Fruit fly (Drosophila melanogaster): ENCODE results near the gene CG34133.

Gene CG34133

dm6 chr3R:29868676-29869349, 352 bp upstream of the CG34133 start, which contains the start of gene Zip99C (continued):
- no peak for TF ChIP-seq eyg (GFP tag; optimal IDR thresholded peaks at IDR 0.05)
- peak; percentile 55 for TF ChIP-seq gfzf (GFP tag; optimal IDR thresholded peaks at IDR 0.05)
- no peak for TF ChIP-seq CG30431 (GFP tag; optimal IDR thresholded peaks at IDR 0.05)
- peak; percentile 58 for TF ChIP-seq CG2712 (tag; optimal IDR thresholded peaks at IDR 0.05)
- TF ChIP-seq CG9817 (tag; optimal IDR thresholded peaks at IDR 0.05), result peak; percentile 36
- no peak for TF ChIP-seq CG8388 (GFP tag; optimal IDR thresholded peaks at IDR 0.05)
- peak; percentile 17 for TF ChIP-seq slou (GFP tag; optimal IDR thresholded peaks at IDR 0.05)
- TF ChIP-seq dpn (GFP tag; optimal IDR thresholded peaks at IDR 0.05), result peak; percentile 46 to 52
- TF ChIP-seq CG1024 (GFP tag; IDR thresholded peaks at IDR 0.05), result no peak
- no peak for TF ChIP-seq CG3407 (GFP tag; optimal IDR thresholded peaks at IDR 0.05)
- peak; percentile 22; the same call in 1 of the 2 replicates for TF ChIP-seq NFAT (GFP tag; IDR thresholded peaks at IDR 0.05)
- peak; percentile 55 for TF ChIP-seq Max (GFP tag; optimal IDR thresholded peaks at IDR 0.05)
- TF ChIP-seq phol (tag; optimal IDR thresholded peaks at IDR 0.05), result peak; percentile 93
- TF ChIP-seq CG9797 (GFP tag; optimal IDR thresholded peaks at IDR 0.05), result peak; percentile 59
- TF ChIP-seq Ets65A (GFP tag), result peak; percentile 36
- TF ChIP-seq CG10959 (GFP tag; IDR thresholded peaks at IDR 0.05), result no peak
- TF ChIP-seq Doc3 (GFP tag; IDR thresholded peaks at IDR 0.05; ENCODE audit: partially characterized antibody), result peak; percentile 90
- TF ChIP-seq CG17186 (GFP tag; optimal IDR thresholded peaks at IDR 0.05), result peak; percentile 70
- no peak for TF ChIP-seq CG11247 (GFP tag; IDR thresholded peaks at IDR 0.05)
- TF ChIP-seq fd3F (GFP tag; optimal IDR thresholded peaks at IDR 0.05), result no peak
- peak in 1 of 3 experiments; percentile 80 for TF ChIP-seq Stat92E (GFP tag; optimal IDR thresholded peaks at IDR 0.05)
- TF ChIP-seq lmd (GFP tag; IDR thresholded peaks at IDR 0.05), result peak; percentile 41; the same call in 1 of the 2 replicates
- TF ChIP-seq pum (GFP tag; optimal IDR thresholded peaks at IDR 0.05), result no peak
- no peak for TF ChIP-seq Hand (GFP tag; optimal IDR thresholded peaks at IDR 0.05)
- peak; percentile 86 for TF ChIP-seq Med (GFP tag)
- TF ChIP-seq gcm (GFP tag; optimal IDR thresholded peaks at IDR 0.05), result no peak
- no peak for TF ChIP-seq ssp (GFP tag; IDR thresholded peaks at IDR 0.05)
- no peak for TF ChIP-seq CG2202 (tag; optimal IDR thresholded peaks at IDR 0.05)
- TF ChIP-seq fd102C (GFP tag; optimal IDR thresholded peaks at IDR 0.05), result no peak
- peak; percentile 50 for TF ChIP-seq YL-1 (GFP tag; optimal IDR thresholded peaks at IDR 0.05)
- peak; percentile 41; the same call in 1 of the 2 replicates for TF ChIP-seq Ada2b (GFP tag; IDR thresholded peaks at IDR 0.05)
- peak; percentile 23 for TF ChIP-seq CG1602 (GFP tag; optimal IDR thresholded peaks at IDR 0.05)
- TF ChIP-seq prd (optimal IDR thresholded peaks at IDR 0.05), result no peak
- peak; percentile 69 for TF ChIP-seq prd (GFP tag; IDR thresholded peaks at IDR 0.05)
- TF ChIP-seq bbx (GFP tag; IDR thresholded peaks at IDR 0.05; ENCODE audit: partially characterized antibody), result peak; percentile 87
- TF ChIP-seq mam (GFP tag; optimal IDR thresholded peaks at IDR 0.05), result peak; percentile 35
- no peak for TF ChIP-seq grn (GFP tag; optimal IDR thresholded peaks at IDR 0.05)
- TF ChIP-seq CG42726 (GFP tag; IDR thresholded peaks at IDR 0.05; ENCODE audit: partially characterized antibody), result peak; percentile 8
- TF ChIP-seq CG10543 (GFP tag; optimal IDR thresholded peaks at IDR 0.05), result peak; percentile 34
- TF ChIP-seq stwl (tag; optimal IDR thresholded peaks at IDR 0.05), result peak; percentile 61
- no peak for TF ChIP-seq Camta (GFP tag; optimal IDR thresholded peaks at IDR 0.05)
- TF ChIP-seq HmgZ (tag; optimal IDR thresholded peaks at IDR 0.05), result peak; percentile 30
- TF ChIP-seq Dref (GFP tag; IDR thresholded peaks at IDR 0.05), result peak; percentile 96
- TF ChIP-seq CG34376 (GFP tag; optimal IDR thresholded peaks at IDR 0.05), result no peak
- TF ChIP-seq Sry-β (GFP tag; optimal IDR thresholded peaks at IDR 0.05), result no peak
- 0 out of 2 replicates have a peak, but pooled peaks have one; percentile 34 for TF ChIP-seq Ptx1 (GFP tag; IDR thresholded peaks at IDR 0.05)
- TF ChIP-seq CG34422 (GFP tag; IDR thresholded peaks at IDR 0.05), result peak; percentile 46; the same call in 1 of the 3 replicates
- TF ChIP-seq tin (GFP tag; optimal IDR thresholded peaks at IDR 0.05), result peak; percentile 41
- peak; percentile 65 for TF ChIP-seq CG12659 (GFP tag; optimal IDR thresholded peaks at IDR 0.05)
